Fruit fly (Drosophila melanogaster): ENCODE data around the gene RhoGAP71E.

Gene RhoGAP71E

DNA sequence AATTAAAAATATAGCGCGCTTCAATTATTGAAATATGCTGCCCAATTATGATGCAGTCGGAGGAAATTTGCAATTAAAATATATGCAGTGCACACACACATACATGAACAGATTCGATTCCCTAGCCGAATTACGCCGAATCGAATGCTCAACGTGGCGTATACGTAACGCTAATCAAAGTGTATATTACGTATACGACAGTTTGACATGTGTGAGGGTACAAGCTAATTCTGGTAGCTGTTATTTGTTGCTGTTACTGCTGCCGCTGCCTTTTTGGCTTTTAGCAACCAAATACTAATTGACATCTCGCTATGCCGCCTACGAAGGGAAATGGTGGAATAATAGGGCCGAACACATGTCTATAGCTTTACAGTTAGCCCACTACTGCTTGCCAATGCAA, 38.6 kb downstream of the RhoGAP71E start:
- TF ChIP-seq CG16779 (GFP tag; IDR thresholded peaks at IDR 0.05) (0 out of 2 replicates have a peak, but pooled peaks have one; percentile 27), kah (GFP tag; optimal IDR thresholded peaks at IDR 0.05) (no peak), CG7372 (GFP tag; IDR thresholded peaks at IDR 0.05) (peak; percentile 92), CG9437 (GFP tag; optimal IDR thresholded peaks at IDR 0.05) (peak; percentile 31), vfl (GFP tag; optimal IDR thresholded peaks at IDR 0.05) (no peak), Ets65A (GFP tag) (peak; percentile 52), sc (optimal IDR thresholded peaks at IDR 0.05) (no peak), sc (GFP tag; optimal IDR thresholded peaks at IDR 0.05) (no peak), CG2199 (GFP tag; IDR thresholded peaks at IDR 0.05) (no peak), tll (GFP tag; optimal IDR thresholded peaks at IDR 0.05) (no peak), Med (GFP tag) (peak; percentile 25)

DNA sequence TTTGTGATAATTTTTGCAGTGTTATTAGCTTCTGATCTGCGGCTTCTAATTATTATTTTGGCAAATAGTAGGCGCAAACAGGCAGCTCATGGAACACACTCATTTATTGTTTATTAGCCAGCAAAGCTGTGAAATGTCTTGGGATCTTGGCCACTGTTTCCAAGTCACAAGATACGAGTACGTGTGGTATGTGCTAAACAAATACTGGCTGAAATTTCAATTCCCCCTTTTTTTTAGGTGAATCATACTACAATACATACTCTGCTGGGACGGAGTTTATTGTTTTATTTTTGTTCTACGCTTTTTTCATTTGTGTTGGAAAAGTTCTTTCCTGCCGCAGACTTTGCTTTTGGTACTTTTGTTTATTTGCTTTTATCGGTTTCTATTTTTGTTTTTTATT, 42.4 kb downstream of the RhoGAP71E start:
- TF ChIP-seq Atf6 (GFP tag; IDR thresholded peaks at IDR 0.05) (no peak), sd (tag; optimal IDR thresholded peaks at IDR 0.05) (peak; percentile 65), ERR (GFP tag; optimal IDR thresholded peaks at IDR 0.05) (no peak), Med (GFP tag) (peak; percentile 34), CG11695 (GFP tag; IDR thresholded peaks at IDR 0.05) (no peak), slbo (GFP tag; IDR thresholded peaks at IDR 0.05) (no peak)

- TF ChIP-seq NK7.1 (GFP tag; optimal IDR thresholded peaks at IDR 0.05) (no peak), CG15269 (tag; optimal IDR thresholded peaks at IDR 0.05) (no peak), sens (GFP tag) (peak; percentile 65), CG7786 (GFP tag; optimal IDR thresholded peaks at IDR 0.05) (no peak), CG12071 (GFP tag; optimal IDR thresholded peaks at IDR 0.05) (peak; percentile 0), jigr1 (GFP tag; IDR thresholded peaks at IDR 0.05) (no peak), CG32767 (GFP tag; IDR thresholded peaks at IDR 0.05) (no peak), slou (GFP tag; optimal IDR thresholded peaks at IDR 0.05) (no peak), mirr (GFP tag; optimal IDR thresholded peaks at IDR 0.05) (peak; percentile 8), ems (GFP tag; optimal IDR thresholded peaks at IDR 0.05) (no peak), caup (GFP tag; optimal IDR thresholded peaks at IDR 0.05; ENCODE audit: severe bottlenecking) (peak; percentile 48), br (optimal IDR thresholded peaks at IDR 0.05) (no peak), Dad (GFP tag; optimal IDR thresholded peaks at IDR 0.05) (no peak), Side (GFP tag; optimal IDR thresholded peaks at IDR 0.05) (no peak), CG16863 (GFP tag; optimal IDR thresholded peaks at IDR 0.05) (no peak), CG16779 (GFP tag; IDR thresholded peaks at IDR 0.05) (no peak), CG8359 (GFP tag; optimal IDR thresholded peaks at IDR 0.05; ENCODE audit: borderline replicate concordance) (no peak), CG13296 (GFP tag; optimal IDR thresholded peaks at IDR 0.05) (peak; percentile 54), CG2116 (GFP tag; optimal IDR thresholded peaks at IDR 0.05) (no peak), CG42726 (GFP tag; IDR thresholded peaks at IDR 0.05; ENCODE audit: partially characterized antibody) (no peak), CG10209 (GFP tag; optimal IDR thresholded peaks at IDR 0.05) (no peak), gro (GFP tag; optimal IDR thresholded peaks at IDR 0.05) (no peak), Chrac-16 (GFP tag; optimal IDR thresholded peaks at IDR 0.05) (no peak), CG4707 (GFP tag; optimal IDR thresholded peaks at IDR 0.05) (no peak), ATbp (GFP tag; optimal IDR thresholded peaks at IDR 0.05) (peak; percentile 12), CG6791 (GFP tag; IDR thresholded peaks at IDR 0.05; ENCODE audit: partially characterized antibody) (no peak), Eip74EF (GFP tag; optimal IDR thresholded peaks at IDR 0.05) (no peak), CG6254 (GFP tag; optimal IDR thresholded peaks at IDR 0.05) (no peak), klu (GFP tag; IDR thresholded peaks at IDR 0.05) (no peak), CG2678 (tag; optimal IDR thresholded peaks at IDR 0.05) (peak; percentile 52), CG14667 (GFP tag; IDR thresholded peaks at IDR 0.05) (no peak), CG5953 (GFP tag; IDR thresholded peaks at IDR 0.05) (no peak), croc (GFP tag; conservative IDR thresholded peaks at IDR 0.05) (no peak), Drgx (GFP tag; IDR thresholded peaks at IDR 0.05) (no peak), NFAT (GFP tag; IDR thresholded peaks at IDR 0.05) (no peak)
Observed at dm6 chr3L:15632653-15633052, 44.0 kb downstream of the RhoGAP71E start.

Data from whole organism, embryonic.